Worm (Caenorhabditis elegans): ENCODE data around the gene T25C12.3.

ce11 chrX:11487484-11487883 is 12.3 kb downstream of the T25C12.3 start, which contains the start of gene spp-9:
- no peak for TF ChIP-seq mdl-1 (tag; optimal IDR thresholded peaks at IDR 0.05)
- TF ChIP-seq Y116A8C.19 (tag; optimal IDR thresholded peaks at IDR 0.05; ENCODE audit: borderline replicate concordance), result no peak
- no peak for TF ChIP-seq egl-13 (tag; optimal IDR thresholded peaks at IDR 0.05)
- TF ChIP-seq sup-37 (GFP tag; optimal IDR thresholded peaks at IDR 0.05), result no peak
- no peak for TF ChIP-seq dpl-1 (GFP tag; optimal IDR thresholded peaks at IDR 0.05)
- TF ChIP-seq nhr-28 (tag; optimal IDR thresholded peaks at IDR 0.05), result no peak
- TF ChIP-seq ama-1 (optimal IDR thresholded peaks at IDR 0.05), result no peak
- no peak for TF ChIP-seq lin-13 (GFP tag; optimal IDR thresholded peaks at IDR 0.05)
- no peak for TF ChIP-seq unc-98 (GFP tag; IDR thresholded peaks at IDR 0.05)
- TF ChIP-seq lin-15B (tag; optimal IDR thresholded peaks at IDR 0.05), result no peak
